Worm (Caenorhabditis elegans) whole organism, L4 larva: ENCODE data around the gene his-16.
"Not testable (repeated sequence)": the region's sequence is repeated elsewhere in the genome, so short reads cannot be mapped to it uniquely, and the experiment has no call there.

ENCODE experiments used
- F10B5.3 ChIP-seq: sonication (generic microtip); optimal IDR thresholded peaks from 2 replicates; lab custom pipeline; 2016; ENCODE audit warnings: mild to moderate bottlenecking, missing genetic modification characterization, missing compliant biosample characterization
- F26F4.8 ChIP-seq: fragments of 200-800 bp; sonication (Bioruptor generic); conservative IDR thresholded peaks from 2 replicates; pipeline ENCODE4 v1.3.6; 2022; ENCODE audit warnings: missing genetic modification characterization, missing compliant biosample characterization
- Y105C5A.15 ChIP-seq: fragments of 200-800 bp; sonication (Bioruptor generic); IDR thresholded peaks from 2 replicates; pipeline ENCODE4 v1.3.6; 2022; ENCODE audit warnings: missing genetic modification characterization, missing compliant biosample characterization
- Y5F2A.4 ChIP-seq: fragments of 200-800 bp; sonication (Bioruptor generic); optimal IDR thresholded peaks from 2 replicates; lab custom pipeline; 2018; ENCODE audit warnings: mild to moderate bottlenecking, missing genetic modification characterization, missing compliant biosample characterization
- ZK546.5 ChIP-seq, 2 experiments: sonication (generic microtip); optimal IDR thresholded peaks; 2 replicates each; lab custom pipeline; 2017; ENCODE audit warnings: missing biosample characterization in 2 of 2, missing genetic modification characterization in 2 of 2
- aha-1 ChIP-seq: fragments of 150-350 bp; peaks from one replicate; lab custom pipeline; 2014; ENCODE audit warnings: missing biosample characterization, missing genetic modification characterization
- arid-1 ChIP-seq: fragments of 200-800 bp; sonication (Bioruptor generic); conservative IDR thresholded peaks from 2 replicates; pipeline ENCODE4 v1.3.6; 2022; ENCODE audit warnings: missing genetic modification reagents, missing genetic modification characterization, missing compliant biosample characterization
- ces-1 ChIP-seq: fragments of 150-350 bp; sonication (generic microtip); optimal IDR thresholded peaks from 4 replicates; lab custom pipeline; 2014; ENCODE audit warnings: missing biosample characterization, missing genetic modification reagents, missing genetic modification characterization
- ctbp-1 ChIP-seq: fragments of 200-800 bp; sonication (Bioruptor generic); IDR thresholded peaks from 2 replicates; pipeline ENCODE4 v1.3.6; 2022; ENCODE audit warnings: missing genetic modification reagents, missing genetic modification characterization, missing compliant biosample characterization
- dmd-9 ChIP-seq: fragments of 200-800 bp; sonication (Bioruptor generic); IDR thresholded peaks from 2 replicates; pipeline ENCODE4 v1.3.6; 2022; ENCODE audit warnings: missing genetic modification reagents, missing genetic modification characterization, missing compliant biosample characterization
- egl-43 ChIP-seq: fragments of 200-800 bp; sonication (Bioruptor generic); IDR thresholded peaks from 2 replicates; pipeline ENCODE4 v1.3.6; 2022; ENCODE audit warnings: missing genetic modification reagents, missing genetic modification characterization, missing compliant biosample characterization
- fkh-10 ChIP-seq: fragments of 150-350 bp; optimal IDR thresholded peaks from 2 replicates; lab custom pipeline; 2014; ENCODE audit warnings: missing biosample characterization, missing genetic modification reagents, missing genetic modification characterization
- hlh-11 ChIP-seq: fragments of 200-800 bp; sonication (Bioruptor generic); optimal IDR thresholded peaks from 2 replicates; lab custom pipeline; 2018; ENCODE audit warnings: mild to moderate bottlenecking, missing genetic modification characterization, missing compliant biosample characterization
- hlh-30 ChIP-seq: sonication (generic microtip); optimal IDR thresholded peaks from 2 replicates; lab custom pipeline; 2017; ENCODE audit warnings: antibody characterized with exemption, mild to moderate bottlenecking, missing genetic modification characterization, missing compliant biosample characterization; ENCODE audit not compliant: insufficient read depth
- lin-1 ChIP-seq: fragments of 200-800 bp; sonication (Bioruptor generic); IDR thresholded peaks from 2 replicates; pipeline ENCODE4 v1.3.6; 2022; ENCODE audit warnings: missing genetic modification reagents, missing genetic modification characterization, missing compliant biosample characterization
- lin-15B ChIP-seq: fragments of 150-350 bp; sonication (generic microtip); optimal IDR thresholded peaks from 3 replicates; lab custom pipeline; 2014; ENCODE audit warnings: missing biosample characterization, missing genetic modification characterization
- lsy-2 ChIP-seq, 2 experiments: fragments of 150-350 bp in 1 of 2; sonication (generic microtip) in 1 of 2; optimal IDR thresholded peaks; 2 replicates each; lab custom pipeline; 2014 to 2017; ENCODE audit warnings: missing biosample characterization in 2 of 2, missing genetic modification characterization in 2 of 2
- nhr-10 ChIP-seq: fragments of 150-350 bp; optimal IDR thresholded peaks from 2 replicates; lab custom pipeline; 2014; ENCODE audit warnings: missing biosample characterization, missing genetic modification characterization
- pha-4 ChIP-seq, 2 experiments: fragments of 150-350 bp in 1 of 2; fragments of 200-800 bp in 1 of 2; sonication (Bioruptor generic) in 1 of 2; IDR thresholded peaks in 1 of 2; optimal IDR thresholded peaks in 1 of 2; 2 replicates each; pipeline versions ENCODE4 v1.3.6 to Lab custom; 2014 to 2022; ENCODE audit warnings: missing genetic modification characterization in 2 of 2, missing genetic modification reagents in 2 of 2, missing biosample characterization in 1 of 2, missing compliant biosample characterization in 1 of 2
- php-3 ChIP-seq: fragments of 200-800 bp; sonication (Bioruptor generic); IDR thresholded peaks from 2 replicates; pipeline ENCODE4 v1.3.6; 2022; ENCODE audit warnings: missing genetic modification reagents, missing genetic modification characterization, missing compliant biosample characterization
- rbr-2 ChIP-seq: sonication (generic microtip); optimal IDR thresholded peaks from 2 replicates; lab custom pipeline; 2016; ENCODE audit warnings: missing genotype, missing genetic modification characterization, missing compliant biosample characterization
- saeg-2 ChIP-seq: fragments of 200-800 bp; sonication (Bioruptor generic); IDR thresholded peaks from 2 replicates; pipeline ENCODE4 v1.3.6; 2022; ENCODE audit warnings: missing genetic modification reagents, missing genetic modification characterization, missing compliant biosample characterization
- set-16 ChIP-seq: fragments of 200-800 bp; sonication (Bioruptor generic); IDR thresholded peaks from 2 replicates; pipeline ENCODE4 v1.3.6; 2022; ENCODE audit warnings: missing genetic modification reagents, missing genetic modification characterization, missing compliant biosample characterization
- spr-3 ChIP-seq: fragments of 200-800 bp; sonication (Bioruptor generic); optimal IDR thresholded peaks from 2 replicates; lab custom pipeline; 2018; ENCODE audit warnings: mild to moderate bottlenecking, missing genetic modification characterization, missing compliant biosample characterization
- tag-97 ChIP-seq: fragments of 200-800 bp; sonication (Bioruptor generic); IDR thresholded peaks from 2 replicates; pipeline ENCODE4 v1.3.6; 2022; ENCODE audit warnings: missing genetic modification characterization, missing compliant biosample characterization
- unc-62 ChIP-seq, 3 experiments: fragments of 150-350 bp in 1 of 3; sonication (generic microtip); optimal IDR thresholded peaks in 2 of 3; peaks in 1 of 3; 1 replicate in 1 of 3; 2 replicates in 2 of 3; lab custom pipeline; 2014 to 2017; ENCODE audit warnings: missing biosample characterization in 3 of 3, missing genetic modification characterization in 3 of 3, missing genetic modification reagents in 3 of 3, missing genotype in 1 of 3
- vab-7 ChIP-seq: fragments of 200-800 bp; sonication (Bioruptor generic); IDR thresholded peaks from 2 replicates; pipeline ENCODE4 v1.3.6; 2022; ENCODE audit warnings: missing genetic modification reagents, missing genetic modification characterization, missing compliant biosample characterization

his-16 gene

ce11 chrII:13813413-13813812 is 4.5 kb downstream of the his-16 start:
- TF ChIP-seq lsy-2 (tag; optimal IDR thresholded peaks at IDR 0.05; lab: Kevin White, UChicago), result peak in 1 of 2 experiments; percentile 0
- peak; percentile 49; the same call in 1 of the 2 replicates for TF ChIP-seq ctbp-1 (GFP tag; lab: Robert Waterston, UW)
- TF ChIP-seq lin-15B (tag; lab: Kevin White, UChicago), result no peak
- peak; percentile 79 for TF ChIP-seq ces-1 (GFP tag; lab: Kevin White, UChicago)

- no peak for TF ChIP-seq lsy-2 (tag; optimal IDR thresholded peaks at IDR 0.05; lab: Kevin White, UChicago)
- no peak for TF ChIP-seq lin-1 (GFP tag; lab: Robert Waterston, UW)
- TF ChIP-seq ZK546.5 (tag; optimal IDR thresholded peaks at IDR 0.05; lab: Kevin White, UChicago), result no peak
- no peak for TF ChIP-seq hlh-11 (tag; lab: Kevin White, UChicago)
- no peak for TF ChIP-seq ctbp-1 (GFP tag; lab: Robert Waterston, UW)
- peak; percentile 57 for TF ChIP-seq fkh-10 (GFP tag; lab: Kevin White, UChicago)
These were observed 5.6 kb downstream of the his-16 start for ce11 chrII:13812335-13812734.

ce11 chrII:13806269-13806668 is 11.7 kb downstream of the his-16 start:
- TF ChIP-seq unc-62 (GFP tag; optimal IDR thresholded peaks at IDR 0.05 in 1 of 2; lab: Kevin White, UChicago), result no peak
- TF ChIP-seq unc-62 (tag; optimal IDR thresholded peaks at IDR 0.05; lab: Kevin White, UChicago), result no peak
- TF ChIP-seq php-3, result no peak
- TF ChIP-seq F10B5.3, result no peak
- TF ChIP-seq fkh-10 (GFP tag; lab: Kevin White, UChicago), result no peak
- no peak for TF ChIP-seq nhr-10 (tag; lab: Kevin White, UChicago)
- TF ChIP-seq vab-7 (GFP tag; lab: Robert Waterston, UW), result no peak
- TF ChIP-seq F26F4.8 (GFP tag; lab: Robert Waterston, UW), result no peak
- no peak for TF ChIP-seq rbr-2
- TF ChIP-seq Y5F2A.4 (GFP tag; lab: Kevin White, UChicago), result no peak
- TF ChIP-seq saeg-2, result no peak
- TF ChIP-seq Y105C5A.15, result no peak
- no peak for TF ChIP-seq arid-1 (GFP tag; lab: Robert Waterston, UW)

DNA sequence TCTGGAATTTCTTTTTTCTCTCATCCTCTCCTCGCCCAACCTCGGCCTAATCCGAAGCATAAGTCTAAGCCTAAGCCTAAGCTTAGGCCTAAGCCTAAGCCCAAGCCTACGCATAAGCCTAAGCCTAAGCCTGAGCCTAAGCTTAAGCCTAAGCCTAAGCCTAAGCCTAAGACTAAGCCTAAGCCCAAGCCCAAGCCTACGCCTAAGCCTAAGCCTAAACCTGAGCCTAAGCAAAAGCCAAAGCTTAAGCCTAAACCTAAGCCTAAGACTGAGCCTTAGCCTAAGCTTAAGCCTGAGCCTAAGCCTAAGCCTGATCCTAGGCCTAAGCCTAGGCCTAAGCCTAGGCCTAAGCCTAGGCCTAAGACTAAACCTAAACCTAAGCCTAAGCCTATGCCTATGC is 21.6 kb downstream of the his-16 start:
- TF ChIP-seq spr-3 (GFP tag; lab: Kevin White, UChicago), result no peak
- TF ChIP-seq hlh-30 (tag; lab: Kevin White, UChicago), result no peak
- no peak for TF ChIP-seq tag-97

DNA sequence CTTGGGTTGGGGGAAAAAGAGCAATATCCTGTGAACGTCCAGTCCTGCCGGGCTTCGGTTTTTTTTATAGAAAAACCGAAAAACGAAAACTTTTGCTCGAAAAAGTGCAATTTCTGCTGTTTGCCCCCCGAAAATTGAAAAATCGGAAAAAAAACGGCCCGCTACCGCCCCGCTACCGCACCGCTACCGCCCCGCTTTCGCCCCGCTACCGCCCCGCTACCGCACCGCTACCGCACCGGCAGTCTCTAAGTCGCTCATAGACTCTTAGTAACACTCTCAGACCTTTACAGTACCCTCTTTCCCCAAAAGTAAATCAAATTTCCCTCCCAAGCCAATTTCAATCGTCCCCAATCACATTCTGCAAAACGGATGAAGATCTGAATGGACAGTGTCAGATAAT is 22.8 kb downstream of the his-16 start:
- peak; percentile 70 for TF ChIP-seq set-16 (GFP tag; lab: Robert Waterston, UW)
- TF ChIP-seq aha-1 (tag; lab: Kevin White, UChicago), result peak; percentile 28
- TF ChIP-seq ZK546.5 (tag; optimal IDR thresholded peaks at IDR 0.05; lab: Kevin White, UChicago), result no peak

DNA sequence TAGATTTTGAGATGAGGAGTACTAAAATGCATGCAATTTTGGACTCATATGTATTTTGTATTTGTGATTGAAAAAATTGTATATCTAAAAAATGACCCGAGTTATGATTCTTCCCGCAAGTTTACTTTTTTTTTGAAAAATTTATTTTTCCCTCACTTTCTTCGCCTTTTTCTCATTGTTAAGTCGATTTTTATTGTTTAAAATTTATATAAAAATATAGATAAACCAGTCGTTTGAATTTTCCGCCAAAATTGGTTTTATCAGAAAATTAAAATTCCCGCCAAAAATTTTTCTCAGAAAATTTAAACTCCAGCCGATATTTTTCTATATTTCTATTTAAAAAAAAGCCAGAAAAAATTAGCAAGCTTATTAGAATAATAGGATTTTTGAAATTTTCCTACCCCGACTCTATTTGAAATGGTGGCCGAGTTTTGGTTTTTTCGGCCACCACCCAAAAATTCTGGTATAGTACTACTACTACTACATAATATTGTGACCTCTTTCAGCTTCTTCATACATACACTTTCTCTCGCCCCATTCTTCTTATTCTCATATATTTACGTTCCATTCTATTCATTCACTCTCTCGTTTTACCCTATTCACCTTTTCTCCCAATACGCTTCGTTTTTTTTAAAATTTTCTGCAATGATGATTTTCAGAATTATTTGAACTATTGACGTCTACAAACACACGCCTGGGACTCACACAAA is 26.2 kb downstream of the his-16 start, which contains the start of gene ZK131.11:
Gene ZK131.11, plus strand, starts transcription at position 660 of the 710 bp plus-strand sequence.
- TF ChIP-seq aha-1 (tag; lab: Kevin White, UChicago) (peak; percentile 92), dmd-9 (GFP tag; lab: Robert Waterston, UW) (no peak)

- TF ChIP-seq pha-4 (GFP tag; IDR thresholded peaks at IDR 0.05; lab: Robert Waterston, UW) (peak; percentile 32; the same call in 1 of the 2 replicates), set-16 (GFP tag; lab: Robert Waterston, UW) (peak; percentile 90), egl-43 (GFP tag; lab: Robert Waterston, UW) (0 out of 2 replicates have a peak, but pooled peaks have one; percentile 15)
- TF ChIP-seq pha-4 (tag; optimal IDR thresholded peaks at IDR 0.05; lab: Kevin White, UChicago), result not testable (repeated sequence)
These were observed 27.2 kb downstream of the his-16 start for ce11 chrII:13790701-13791100.
